6 worm cellular contexts compared by ENCODE assay signal in the genomic region with DNA sequence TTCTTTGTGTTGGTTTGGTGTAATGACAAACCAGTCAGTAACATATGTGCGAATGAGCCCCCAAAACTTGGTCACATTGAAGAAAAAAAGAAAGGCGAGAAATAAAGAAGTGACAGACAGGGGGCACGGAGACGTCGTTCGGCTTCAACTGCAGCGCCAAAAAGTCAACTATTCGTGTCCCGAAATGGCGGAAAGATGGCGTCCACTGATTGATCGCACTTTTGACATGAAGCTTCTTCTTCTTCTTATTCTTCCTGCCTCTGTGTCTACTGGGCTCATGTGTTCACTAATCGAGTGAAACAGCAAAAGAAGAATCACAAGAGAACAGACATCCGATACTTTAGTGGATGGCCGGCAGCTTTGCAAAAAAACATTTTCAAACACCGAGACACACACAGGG.
TF ChIP-seq lines count a peak whose summit lies in the region.

No protein-coding gene starts in this region.

TF ChIP-seq in whole organism, L1 larva, 84 proteins besides CTCF, POLR2A, EP300 and RAD21:
- TF ChIP-seq efl-1 (optimal IDR thresholded peaks at IDR 0.05; lab: Kevin White, UChicago) = no peak
- no peak for TF ChIP-seq efl-1 (GFP tag; optimal IDR thresholded peaks at IDR 0.05 in 1 of 2; lab: Kevin White, UChicago)
- TF ChIP-seq dsc-1 (tag; optimal IDR thresholded peaks at IDR 0.05; lab: Kevin White, UChicago) = peak; percentile 19
- peak; percentile 23 for TF ChIP-seq lin-14 (GFP tag; optimal IDR thresholded peaks at IDR 0.05; lab: Kevin White, UChicago)

TF ChIP-seq in whole organism, L2 larva, 48 proteins besides CTCF, POLR2A, EP300 and RAD21 (continues in another document):
- TF ChIP-seq alr-1 (tag; optimal IDR thresholded peaks at IDR 0.05; lab: Kevin White, UChicago) (no peak), nhr-129 (tag; optimal IDR thresholded peaks at IDR 0.05; lab: Kevin White, UChicago) (no peak), blmp-1 (tag; optimal IDR thresholded peaks at IDR 0.05; lab: Kevin White, UChicago; ENCODE audit: insufficient read depth) (no peak), nhr-10 (tag; optimal IDR thresholded peaks at IDR 0.05; lab: Kevin White, UChicago) (no peak), R02D3.7 (tag; optimal IDR thresholded peaks at IDR 0.05; lab: Kevin White, UChicago) (no peak), mdl-1 (tag; optimal IDR thresholded peaks at IDR 0.05; lab: Kevin White, UChicago) (peak in 1 of 2 experiments; percentile 27), lsy-2 (tag; optimal IDR thresholded peaks at IDR 0.05; lab: Kevin White, UChicago) (peak in 1 of 2 experiments; percentile 7), ztf-1 (GFP tag; conservative IDR thresholded peaks at IDR 0.05; lab: Robert Waterston, UW) (no peak), unc-55 (GFP tag; optimal IDR thresholded peaks at IDR 0.05; lab: Kevin White, UChicago) (no peak), elt-1 (tag; optimal IDR thresholded peaks at IDR 0.05; lab: Kevin White, UChicago) (no peak), dmd-4 (tag; optimal IDR thresholded peaks at IDR 0.05; lab: Kevin White, UChicago) (no peak), sem-4 (tag; optimal IDR thresholded peaks at IDR 0.05; lab: Kevin White, UChicago) (peak; percentile 66), ztf-11 (tag; optimal IDR thresholded peaks at IDR 0.05; lab: Kevin White, UChicago) (no peak), aly-2 (tag; optimal IDR thresholded peaks at IDR 0.05; lab: Kevin White, UChicago) (no peak), nhr-12 (tag; optimal IDR thresholded peaks at IDR 0.05; lab: Kevin White, UChicago) (no peak), sma-3 (GFP tag; optimal IDR thresholded peaks at IDR 0.05; lab: Kevin White, UChicago) (no peak), peb-1 (tag; optimal IDR thresholded peaks at IDR 0.05; lab: Kevin White, UChicago) (no peak)

TF ChIP-seq in whole organism, L3 larva, 47 proteins besides CTCF, POLR2A, EP300 and RAD21 (continues in another document):
- no peak for TF ChIP-seq eor-1 (tag; optimal IDR thresholded peaks at IDR 0.05; lab: Kevin White, UChicago)
- peak; percentile 91 for TF ChIP-seq elt-1 (tag; optimal IDR thresholded peaks at IDR 0.05; lab: Kevin White, UChicago)
- TF ChIP-seq ceh-9 (tag; optimal IDR thresholded peaks at IDR 0.05; lab: Kevin White, UChicago) = no peak
- no peak for TF ChIP-seq nhr-12 (tag; optimal IDR thresholded peaks at IDR 0.05; lab: Kevin White, UChicago)
- no peak for TF ChIP-seq nhr-76 (tag; optimal IDR thresholded peaks at IDR 0.05; lab: Kevin White, UChicago)
- TF ChIP-seq pha-4 (tag; optimal IDR thresholded peaks at IDR 0.05; lab: Kevin White, UChicago) = no peak
- TF ChIP-seq nhr-11 (tag; optimal IDR thresholded peaks at IDR 0.05; lab: Kevin White, UChicago) = no peak
- peak; percentile 82 for TF ChIP-seq unc-62 (GFP tag; optimal IDR thresholded peaks at IDR 0.05; lab: Kevin White, UChicago)
- no peak for TF ChIP-seq nhr-237 (tag; optimal IDR thresholded peaks at IDR 0.05; lab: Kevin White, UChicago)
- TF ChIP-seq nhr-23 (tag; optimal IDR thresholded peaks at IDR 0.05; lab: Kevin White, UChicago) = no peak
- TF ChIP-seq hmg-11 (tag; optimal IDR thresholded peaks at IDR 0.05; lab: Kevin White, UChicago) = peak; percentile 6
- no peak for TF ChIP-seq ama-1 (optimal IDR thresholded peaks at IDR 0.05; lab: Kevin White, UChicago)
- TF ChIP-seq fos-1 (tag; optimal IDR thresholded peaks at IDR 0.05; lab: Kevin White, UChicago) = no peak
- TF ChIP-seq lin-39 (tag; optimal IDR thresholded peaks at IDR 0.05; lab: Kevin White, UChicago) = peak; percentile 84
- TF ChIP-seq egl-5 (tag; optimal IDR thresholded peaks at IDR 0.05; lab: Kevin White, UChicago) = no peak
- peak; percentile 47 for TF ChIP-seq nfya-1 (tag; optimal IDR thresholded peaks at IDR 0.05; lab: Kevin White, UChicago; ENCODE audit: insufficient read depth)
- TF ChIP-seq elt-3 (tag; optimal IDR thresholded peaks at IDR 0.05; lab: Kevin White, UChicago) = no peak
- TF ChIP-seq pqm-1 (tag; optimal IDR thresholded peaks at IDR 0.05; lab: Kevin White, UChicago) = no peak

TF ChIP-seq in whole organism, L4 larva, 104 proteins besides CTCF, POLR2A, EP300 and RAD21 (continues in another document):
- no peak for TF ChIP-seq mxl-3 (GFP tag; optimal IDR thresholded peaks at IDR 0.05; lab: Kevin White, UChicago)
- TF ChIP-seq Y5F2A.4 (GFP tag; optimal IDR thresholded peaks at IDR 0.05; lab: Kevin White, UChicago) = no peak
- peak; percentile 92 for TF ChIP-seq aha-1 (tag; lab: Kevin White, UChicago)
- TF ChIP-seq F49E8.2 (tag; optimal IDR thresholded peaks at IDR 0.05; lab: Kevin White, UChicago; ENCODE audit: borderline replicate concordance) = no peak
- no peak for TF ChIP-seq ces-1 (GFP tag; optimal IDR thresholded peaks at IDR 0.05; lab: Kevin White, UChicago)
- no peak for TF ChIP-seq duxl-1 (tag; optimal IDR thresholded peaks at IDR 0.05; lab: Kevin White, UChicago; ENCODE audit: poor library complexity)
- TF ChIP-seq hmg-1.1 (GFP tag; IDR thresholded peaks at IDR 0.05; lab: Robert Waterston, UW) = peak; percentile 30; the same call in 1 of the 2 replicates
- no peak for TF ChIP-seq daf-12 (tag; optimal IDR thresholded peaks at IDR 0.05; lab: Kevin White, UChicago)
- peak in 1 of 2 experiments; percentile 92 for TF ChIP-seq unc-62 (GFP tag; optimal IDR thresholded peaks at IDR 0.05 in 1 of 2; lab: Kevin White, UChicago)
- no peak for TF ChIP-seq unc-62 (tag; optimal IDR thresholded peaks at IDR 0.05; lab: Kevin White, UChicago)
- peak in 1 of 2 experiments; percentile 24 for TF ChIP-seq lsy-2 (tag; optimal IDR thresholded peaks at IDR 0.05; lab: Kevin White, UChicago)
- TF ChIP-seq hlh-30 (tag; optimal IDR thresholded peaks at IDR 0.05; lab: Kevin White, UChicago; ENCODE audit: insufficient read depth) = peak; percentile 22
- no peak for TF ChIP-seq mdt-29 (GFP tag; IDR thresholded peaks at IDR 0.05; lab: Robert Waterston, UW)
- peak; percentile 18 for TF ChIP-seq lin-39 (tag; optimal IDR thresholded peaks at IDR 0.05; lab: Kevin White, UChicago)
- peak; percentile 24 for TF ChIP-seq hlh-11 (tag; optimal IDR thresholded peaks at IDR 0.05; lab: Kevin White, UChicago)
- TF ChIP-seq nhr-102 (tag; optimal IDR thresholded peaks at IDR 0.05; lab: Kevin White, UChicago) = no peak

TF ChIP-seq in whole organism, late embryonic, 69 proteins besides CTCF, POLR2A, EP300 and RAD21:
- TF ChIP-seq ceh-34 (tag; optimal IDR thresholded peaks at IDR 0.05; lab: Kevin White, UChicago) (peak; percentile 8), ttx-3 (tag; optimal IDR thresholded peaks at IDR 0.05; lab: Kevin White, UChicago) (no peak), ceh-19 (GFP tag; optimal IDR thresholded peaks at IDR 0.05; lab: Kevin White, UChicago) (no peak)

TF ChIP-seq in whole organism, young adult, 124 proteins besides CTCF, POLR2A, EP300 and RAD21:
- TF ChIP-seq cebp-2 (GFP tag; IDR thresholded peaks at IDR 0.05; lab: Robert Waterston, UW) = no peak
- TF ChIP-seq let-526 (GFP tag; IDR thresholded peaks at IDR 0.05; lab: Robert Waterston, UW) = no peak
- no peak for TF ChIP-seq akir-1 (GFP tag; optimal IDR thresholded peaks at IDR 0.05; lab: Kevin White, UChicago)
- TF ChIP-seq zfh-2 (GFP tag; conservative IDR thresholded peaks at IDR 0.05; lab: Robert Waterston, UW) = peak; percentile 37; the same call in 1 of the 2 replicates
